Fruit fly (Drosophila melanogaster) whole organism, pupa: Measurements from ENCODE around the gene 5-HT7.

Experiments
- CG10348 ChIP-seq: fragments of 200-800 bp; sonication (Bioruptor generic); IDR thresholded peaks from 2 replicates; pipeline ENCODE4 v1.3.6; 2022; ENCODE audit warnings: missing biosample characterization, missing genetic modification characterization
- CG13204 ChIP-seq: fragments of 200-800 bp; sonication (Bioruptor generic); optimal IDR thresholded peaks from 2 replicates; lab custom pipeline; 2018; ENCODE audit warnings: missing biosample characterization, mild to moderate bottlenecking, missing genetic modification characterization, moderate library complexity
- CG15710 ChIP-seq: fragments of 200-800 bp; sonication (Bioruptor generic); optimal IDR thresholded peaks from 2 replicates; lab custom pipeline; 2018; ENCODE audit warnings: missing biosample characterization, mild to moderate bottlenecking, missing genetic modification characterization, moderate library complexity
- CG4496 ChIP-seq: fragments of 200-800 bp; sonication (Bioruptor generic); IDR thresholded peaks from 3 replicates; pipeline ENCODE4 v1.3.6; 2022; ENCODE audit warnings: missing biosample characterization, missing genetic modification characterization
- CG8159 ChIP-seq: fragments of 200-800 bp; sonication (Bioruptor generic); optimal IDR thresholded peaks from 3 replicates; lab custom pipeline; 2018; ENCODE audit warnings: missing biosample characterization, mild to moderate bottlenecking, missing genetic modification characterization, moderate library complexity
- EcR ChIP-seq: fragments of 200-800 bp; sonication (Bioruptor generic); optimal IDR thresholded peaks from 3 replicates; lab custom pipeline; 2019; ENCODE audit warnings: missing biosample characterization, missing genetic modification characterization, mild to moderate bottlenecking, moderate library complexity, missing genetic modification reagents
- Ets98B ChIP-seq: fragments of 200-800 bp; sonication (Bioruptor generic); IDR thresholded peaks from 2 replicates; pipeline ENCODE4 v1.3.6; 2022; ENCODE audit warnings: missing biosample characterization, missing genetic modification characterization
- Pif1A ChIP-seq: fragments of 200-800 bp; sonication (Bioruptor generic); optimal IDR thresholded peaks from 3 replicates; lab custom pipeline; 2016; ENCODE audit warnings: missing biosample characterization, missing genetic modification characterization
- Pif1B ChIP-seq: fragments of 200-800 bp; sonication (Bioruptor generic); optimal IDR thresholded peaks from 3 replicates; lab custom pipeline; 2016; ENCODE audit warnings: missing biosample characterization, missing genetic modification characterization
- fd96Ca ChIP-seq: fragments of 200-800 bp; sonication (Bioruptor generic); IDR thresholded peaks from 3 replicates; pipeline ENCODE4 v1.3.6; 2022; ENCODE audit warnings: missing biosample characterization, missing genetic modification characterization
- rn ChIP-seq: fragments of 200-800 bp; sonication (Bioruptor generic); IDR thresholded peaks from 2 replicates; pipeline ENCODE4 v1.3.6; 2022; ENCODE audit warnings: missing biosample characterization, missing genetic modification characterization

DNA sequence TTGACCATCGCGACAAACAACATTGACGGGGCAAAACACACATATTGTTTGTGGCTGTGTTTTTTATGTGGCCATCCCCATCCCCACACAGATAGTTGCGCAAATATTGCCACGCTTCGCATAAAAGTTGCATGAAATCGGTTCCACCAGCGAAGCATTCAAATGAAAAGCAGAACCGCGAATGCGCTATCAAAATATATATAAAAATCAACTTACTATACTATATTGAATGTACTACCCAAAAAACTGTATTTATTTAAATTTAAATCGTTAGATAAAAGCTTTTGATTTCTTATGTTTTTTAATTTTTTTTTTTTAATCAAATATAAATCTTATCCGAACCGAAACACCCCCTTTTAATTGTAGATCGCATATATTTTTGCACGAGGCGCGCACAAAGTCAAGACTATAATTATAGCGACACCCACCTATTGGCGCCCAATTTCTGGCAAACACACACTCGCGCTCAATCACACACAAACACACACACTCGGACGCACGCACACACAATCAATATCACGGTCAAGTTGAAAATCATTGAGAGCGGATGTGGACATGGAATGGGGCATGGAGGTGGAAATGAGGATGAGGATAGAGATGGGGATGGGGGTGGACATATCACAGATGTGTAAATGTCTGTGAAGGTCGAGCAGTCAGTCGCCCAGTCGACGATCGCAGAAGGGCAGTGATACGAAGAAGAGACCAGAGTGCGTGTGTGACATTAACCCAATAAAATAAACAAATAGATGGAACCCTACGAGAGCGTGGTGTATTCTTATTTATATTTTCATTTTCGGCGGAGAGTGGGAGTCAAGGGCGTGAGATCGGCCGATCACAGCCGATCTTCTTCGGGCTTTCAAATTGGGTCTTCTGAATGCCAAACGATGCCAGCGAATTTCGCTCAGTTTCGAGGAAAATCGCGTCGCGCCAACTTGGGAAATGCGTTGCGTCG lies 22.1 kb upstream of the 5-HT7 start, which contains the start of gene CanA1:
- TF ChIP-seq CG13204 (GFP tag; lab: Kevin White, UChicago), result no peak
- no peak for TF ChIP-seq rn (GFP tag; lab: Robert Waterston, UW)
- no peak for TF ChIP-seq CG15710 (tag; lab: Kevin White, UChicago)
- TF ChIP-seq Pif1A, result no peak
- no peak for TF ChIP-seq Ets98B (GFP tag; lab: Robert Waterston, UW)
- TF ChIP-seq EcR (GFP tag; lab: Kevin White, UChicago), result no peak
- no peak for TF ChIP-seq CG8159 (tag; lab: Kevin White, UChicago)
- no peak for TF ChIP-seq CG10348 (GFP tag; lab: Robert Waterston, UW)
- no peak for TF ChIP-seq Pif1B (GFP tag; lab: Kevin White, UChicago)
- no peak for TF ChIP-seq CG4496 (GFP tag; lab: Robert Waterston, UW)
- TF ChIP-seq fd96Ca (GFP tag; lab: Robert Waterston, UW), result 0 out of 3 replicates have a peak, but pooled peaks have one; percentile 18
